Fruit fly (Drosophila melanogaster) whole organism, pupa: Measurements from ENCODE around the gene CG5246.

Experiments used
- CG10348 ChIP-seq: fragments of 200-800 bp; sonication (Bioruptor generic); IDR thresholded peaks from 2 replicates; pipeline ENCODE4 v1.3.6; 2022; ENCODE audit warnings: missing biosample characterization, missing genetic modification characterization
- CG12605 ChIP-seq: fragments of 200-800 bp; sonication (Bioruptor generic); IDR thresholded peaks from 2 replicates; pipeline ENCODE4 v1.3.6; 2022; ENCODE audit warnings: missing biosample characterization, missing genetic modification characterization
- CG13204 ChIP-seq: fragments of 200-800 bp; sonication (Bioruptor generic); optimal IDR thresholded peaks from 2 replicates; lab custom pipeline; 2018; ENCODE audit warnings: missing biosample characterization, mild to moderate bottlenecking, missing genetic modification characterization, moderate library complexity
- CG14655 ChIP-seq: fragments of 200-800 bp; sonication (Bioruptor generic); optimal IDR thresholded peaks from 3 replicates; lab custom pipeline; 2017; ENCODE audit warnings: mild to moderate bottlenecking, missing biosample characterization, missing genetic modification reagents, missing genetic modification characterization
- CG15710 ChIP-seq: fragments of 200-800 bp; sonication (Bioruptor generic); optimal IDR thresholded peaks from 2 replicates; lab custom pipeline; 2018; ENCODE audit warnings: missing biosample characterization, mild to moderate bottlenecking, missing genetic modification characterization, moderate library complexity
- CG17806 ChIP-seq: fragments of 200-800 bp; sonication (Bioruptor generic); optimal IDR thresholded peaks from 2 replicates; lab custom pipeline; 2018; ENCODE audit warnings: missing biosample characterization, mild to moderate bottlenecking, missing genetic modification characterization, moderate library complexity
- CG32121 ChIP-seq: fragments of 200-800 bp; sonication (Bioruptor generic); IDR thresholded peaks from 2 replicates; pipeline ENCODE4 v1.3.6; 2022; ENCODE audit warnings: missing biosample characterization, missing genetic modification characterization
- CG34367 ChIP-seq: fragments of 200-800 bp; sonication (Bioruptor generic); optimal IDR thresholded peaks from 2 replicates; lab custom pipeline; 2018; ENCODE audit warnings: missing biosample characterization, mild to moderate bottlenecking, missing genetic modification characterization
- CG4496 ChIP-seq: fragments of 200-800 bp; sonication (Bioruptor generic); IDR thresholded peaks from 3 replicates; pipeline ENCODE4 v1.3.6; 2022; ENCODE audit warnings: missing biosample characterization, missing genetic modification characterization
- CG8159 ChIP-seq: fragments of 200-800 bp; sonication (Bioruptor generic); optimal IDR thresholded peaks from 3 replicates; lab custom pipeline; 2018; ENCODE audit warnings: missing biosample characterization, mild to moderate bottlenecking, missing genetic modification characterization, moderate library complexity
- CG8301 ChIP-seq: fragments of 200-800 bp; sonication (Bioruptor generic); optimal IDR thresholded peaks from 2 replicates; lab custom pipeline; 2018; ENCODE audit warnings: missing biosample characterization, mild to moderate bottlenecking, missing genetic modification characterization
- CG9948 ChIP-seq: fragments of 200-800 bp; sonication (Bioruptor generic); optimal IDR thresholded peaks from 2 replicates; lab custom pipeline; 2018; ENCODE audit warnings: missing biosample characterization, mild to moderate bottlenecking, missing genetic modification characterization, moderate library complexity
- D1 ChIP-seq: fragments of 200-800 bp; sonication (Bioruptor generic); optimal IDR thresholded peaks from 2 replicates; lab custom pipeline; 2018; ENCODE audit warnings: missing biosample characterization, mild to moderate bottlenecking, missing genetic modification characterization, moderate library complexity
- EcR ChIP-seq: fragments of 200-800 bp; sonication (Bioruptor generic); optimal IDR thresholded peaks from 3 replicates; lab custom pipeline; 2019; ENCODE audit warnings: missing biosample characterization, missing genetic modification characterization, mild to moderate bottlenecking, moderate library complexity, missing genetic modification reagents
- Ets98B ChIP-seq: fragments of 200-800 bp; sonication (Bioruptor generic); IDR thresholded peaks from 2 replicates; pipeline ENCODE4 v1.3.6; 2022; ENCODE audit warnings: missing biosample characterization, missing genetic modification characterization
- Pif1A ChIP-seq: fragments of 200-800 bp; sonication (Bioruptor generic); optimal IDR thresholded peaks from 3 replicates; lab custom pipeline; 2016; ENCODE audit warnings: missing biosample characterization, missing genetic modification characterization
- Pif1B ChIP-seq: fragments of 200-800 bp; sonication (Bioruptor generic); optimal IDR thresholded peaks from 3 replicates; lab custom pipeline; 2016; ENCODE audit warnings: missing biosample characterization, missing genetic modification characterization
- Snoo ChIP-seq: fragments of 200-800 bp; sonication (Bioruptor generic); optimal IDR thresholded peaks from 3 replicates; lab custom pipeline; 2017; ENCODE audit warnings: missing biosample characterization, mild to moderate bottlenecking, missing genetic modification characterization, inconsistent platforms
- fd96Ca ChIP-seq: fragments of 200-800 bp; sonication (Bioruptor generic); IDR thresholded peaks from 3 replicates; pipeline ENCODE4 v1.3.6; 2022; ENCODE audit warnings: missing biosample characterization, missing genetic modification characterization
- gl ChIP-seq: fragments of 200-800 bp; sonication (Bioruptor generic); optimal IDR thresholded peaks from 2 replicates; lab custom pipeline; 2018; ENCODE audit warnings: missing biosample characterization, mild to moderate bottlenecking, missing genetic modification characterization
- rn ChIP-seq: fragments of 200-800 bp; sonication (Bioruptor generic); IDR thresholded peaks from 2 replicates; pipeline ENCODE4 v1.3.6; 2022; ENCODE audit warnings: missing biosample characterization, missing genetic modification characterization

The CG5246 gene

dm6 chr3R:17135747-17136146 is at the start of gene CG5246:
Gene CG5246 (plus strand): TSS chr3R:17136111.
- TF ChIP-seq CG32121 (GFP tag; lab: Robert Waterston, UW), result no peak

- TF ChIP-seq Ets98B (no peak), D1 (no peak), gl (no peak), rn (GFP tag; lab: Robert Waterston, UW) (no peak), fd96Ca (GFP tag; lab: Robert Waterston, UW) (no peak), CG15710 (no peak)
Measured at dm6 chr3R:17087977-17088618, 47.8 kb upstream of the CG5246 start, which contains the start of gene cal1. Gene cal1 (plus strand): TSS chr3R:17088280.

DNA sequence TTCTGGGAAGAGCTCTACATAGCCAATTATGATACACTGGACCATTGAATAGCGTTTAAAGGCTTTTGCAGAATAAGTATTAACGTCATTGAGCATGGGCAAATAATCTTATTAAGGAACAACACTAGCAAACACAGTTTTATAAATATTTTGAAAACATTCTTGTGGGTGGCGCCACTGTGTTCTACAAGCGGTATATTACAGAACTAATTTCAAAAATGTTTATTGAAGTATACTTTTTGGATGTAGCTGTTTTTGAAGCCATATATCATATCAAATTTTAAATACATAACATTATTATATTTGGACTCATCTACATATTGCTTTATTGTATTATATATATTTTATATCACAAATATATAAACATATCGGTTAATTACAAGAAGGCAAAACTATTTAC is 27.0 kb upstream of the CG5246 start:
- TF ChIP-seq EcR (GFP tag; lab: Kevin White, UChicago) (no peak), CG14655 (GFP tag; lab: Kevin White, UChicago) (no peak), CG32121 (GFP tag; lab: Robert Waterston, UW) (no peak), CG8301 (no peak), CG9948 (tag; lab: Kevin White, UChicago) (no peak)

DNA sequence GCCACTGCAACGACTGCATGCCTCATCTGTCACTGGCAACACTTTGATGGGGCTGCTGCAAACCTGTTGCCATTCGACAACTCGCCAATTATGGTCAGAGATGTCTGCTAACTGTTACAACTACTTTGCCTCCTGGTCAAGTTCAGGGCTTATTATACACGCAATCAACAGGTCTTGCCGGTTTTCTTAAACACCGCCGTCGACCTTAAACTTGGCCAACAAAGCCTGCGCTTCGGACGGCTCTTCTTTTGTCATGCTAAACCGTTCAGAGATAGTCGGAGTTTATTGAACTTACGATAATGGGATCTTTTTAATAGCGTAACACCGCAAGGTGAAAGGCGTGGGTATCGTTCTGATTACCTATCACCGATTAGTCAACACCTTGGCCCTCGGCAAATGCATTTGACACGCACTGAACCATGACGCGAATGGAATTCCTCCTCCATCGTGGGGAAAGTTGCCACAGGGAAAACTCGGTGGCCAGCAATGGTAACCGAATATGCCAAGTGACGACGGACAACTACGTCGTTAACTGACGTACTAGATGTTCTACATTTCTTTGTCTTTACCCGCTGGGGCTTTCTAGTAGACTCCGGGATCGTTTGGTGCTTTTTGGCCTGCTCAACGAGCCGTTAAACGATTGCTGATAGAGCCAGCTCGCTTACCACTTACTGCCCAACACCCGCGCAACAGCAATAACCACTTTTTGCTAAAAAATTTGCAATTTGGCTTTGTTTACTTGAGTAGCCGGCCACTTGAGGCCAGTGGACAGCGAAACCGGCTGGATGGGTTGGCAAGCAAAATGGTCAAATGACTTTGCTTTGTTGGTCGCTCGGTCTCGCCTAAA is 24.8 kb upstream of the CG5246 start:
- TF ChIP-seq CG14655 (GFP tag; lab: Kevin White, UChicago) (no peak), CG15710 (no peak), EcR (GFP tag; lab: Kevin White, UChicago) (peak; percentile 96)

DNA sequence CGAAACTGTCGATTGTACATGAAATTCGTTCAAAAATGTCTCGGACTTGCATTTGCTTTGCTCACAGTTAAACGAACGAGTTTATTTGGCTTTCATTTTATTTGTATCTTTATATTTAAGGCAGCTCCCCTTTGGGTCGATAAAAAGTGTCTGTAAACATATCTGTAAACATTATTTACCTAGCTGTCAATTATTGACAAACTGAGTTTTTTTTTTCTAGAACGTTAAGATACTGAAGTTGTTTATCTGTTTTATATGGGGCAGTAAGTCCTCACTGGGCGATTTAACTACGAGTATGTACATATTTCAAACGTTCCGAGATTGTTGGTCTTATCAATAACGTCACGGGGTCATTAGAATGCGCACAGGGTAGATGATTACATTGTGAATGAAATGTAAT is 20.2 kb upstream of the CG5246 start:
- TF ChIP-seq CG32121 (GFP tag; lab: Robert Waterston, UW) (no peak), Pif1B (GFP tag; lab: Kevin White, UChicago) (no peak), CG8301 (no peak), rn (GFP tag; lab: Robert Waterston, UW) (no peak), CG13204 (no peak), D1 (no peak), CG8159 (no peak), CG17806 (tag; lab: Kevin White, UChicago) (no peak), CG9948 (tag; lab: Kevin White, UChicago) (no peak), fd96Ca (GFP tag; lab: Robert Waterston, UW) (no peak)

- peak; percentile 43 for TF ChIP-seq CG8159
- TF ChIP-seq CG17806 (tag; lab: Kevin White, UChicago), result peak; percentile 14
- no peak for TF ChIP-seq CG34367 (tag; lab: Kevin White, UChicago)
- TF ChIP-seq CG13204, result no peak
- no peak for TF ChIP-seq CG14655 (GFP tag; lab: Kevin White, UChicago)
- TF ChIP-seq EcR (GFP tag; lab: Kevin White, UChicago), result no peak
- no peak for TF ChIP-seq CG15710
- peak; percentile 46; the same call in 2 of the 3 replicates for TF ChIP-seq CG4496 (GFP tag; lab: Robert Waterston, UW)
- no peak for TF ChIP-seq Ets98B
- TF ChIP-seq Pif1B (GFP tag; lab: Kevin White, UChicago), result no peak
- TF ChIP-seq CG10348 (GFP tag; lab: Robert Waterston, UW), result no peak
- no peak for TF ChIP-seq D1
- no peak for TF ChIP-seq CG9948 (tag; lab: Kevin White, UChicago)
- TF ChIP-seq gl, result no peak
Measured at dm6 chr3R:17116231-17116630, 19.7 kb upstream of the CG5246 start.

DNA sequence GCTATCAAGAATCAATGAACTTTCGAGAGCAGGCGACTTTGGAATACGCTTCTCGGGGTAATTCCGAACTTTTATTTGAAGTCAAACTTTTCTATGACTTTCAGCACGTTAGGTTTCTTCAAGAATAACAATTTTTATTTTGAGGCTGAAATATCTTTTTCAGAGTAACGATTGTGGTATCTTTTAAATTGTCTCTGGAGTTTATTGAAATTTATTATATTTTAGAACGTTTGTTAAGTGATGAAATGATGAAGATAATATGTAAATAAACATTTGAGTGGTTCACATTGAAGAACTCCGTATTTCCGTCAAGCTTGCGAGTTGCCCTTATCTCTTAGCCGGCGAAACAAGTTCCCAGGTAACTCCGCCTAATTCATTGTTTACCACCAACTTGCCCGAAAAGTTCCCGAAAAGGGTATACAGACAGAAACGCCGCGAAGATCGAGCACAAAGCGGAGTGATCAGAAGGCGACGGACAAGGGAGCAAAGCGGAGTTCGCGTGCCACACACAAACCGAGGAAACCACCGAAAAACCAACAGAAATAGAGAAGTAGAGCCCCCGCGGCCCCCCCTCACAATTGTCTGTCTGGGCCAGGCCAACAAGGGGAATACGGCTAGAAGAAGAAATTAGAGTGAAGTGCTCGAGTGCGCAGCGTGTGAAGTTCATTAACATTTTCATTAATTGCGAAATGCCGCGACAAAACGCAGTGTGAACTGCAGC is 18.1 kb upstream of the CG5246 start:
- TF ChIP-seq D1 (no peak), CG12605 (GFP tag; lab: Robert Waterston, UW) (no peak), Ets98B (no peak), CG15710 (peak; percentile 69), Snoo (tag; lab: Kevin White, UChicago) (peak; percentile 66), CG14655 (GFP tag; lab: Kevin White, UChicago) (peak; percentile 60), EcR (GFP tag; lab: Kevin White, UChicago) (peak; percentile 80), CG34367 (tag; lab: Kevin White, UChicago) (peak; percentile 52), fd96Ca (GFP tag; lab: Robert Waterston, UW) (0 out of 3 replicates have a peak, but pooled peaks have one; percentile 47), Pif1B (GFP tag; lab: Kevin White, UChicago) (peak; percentile 32), CG4496 (GFP tag; lab: Robert Waterston, UW) (peak; percentile 36; the same call in 1 of the 3 replicates), Pif1A (GFP tag; lab: Kevin White, UChicago) (peak; percentile 12), CG17806 (tag; lab: Kevin White, UChicago) (peak; percentile 7), CG10348 (GFP tag; lab: Robert Waterston, UW) (no peak), gl (no peak), CG9948 (tag; lab: Kevin White, UChicago) (peak; percentile 56), CG8159 (peak; percentile 63), CG32121 (GFP tag; lab: Robert Waterston, UW) (no peak), CG8301 (peak; percentile 37), CG13204 (peak; percentile 6), rn (GFP tag; lab: Robert Waterston, UW) (no peak)
